Fruit fly (Drosophila melanogaster): ENCODE measurements around the gene Desi.

- no peak for TF ChIP-seq pan (optimal IDR thresholded peaks at IDR 0.05)
- TF ChIP-seq Dfd (GFP tag; optimal IDR thresholded peaks at IDR 0.05): no peak
- TF ChIP-seq lola (GFP tag; optimal IDR thresholded peaks at IDR 0.05): no peak
- no peak for TF ChIP-seq Sp1 (GFP tag; optimal IDR thresholded peaks at IDR 0.05)
- no peak for TF ChIP-seq rgr (GFP tag; optimal IDR thresholded peaks at IDR 0.05)
- TF ChIP-seq fru (GFP tag; optimal IDR thresholded peaks at IDR 0.05): no peak
- TF ChIP-seq h (GFP tag; optimal IDR thresholded peaks at IDR 0.05): no peak
- TF ChIP-seq Hr78 (GFP tag; optimal IDR thresholded peaks at IDR 0.05): no peak
- no peak for TF ChIP-seq ey (GFP tag; optimal IDR thresholded peaks at IDR 0.05)
- no peak for TF ChIP-seq Mio (GFP tag; optimal IDR thresholded peaks at IDR 0.05)
These were observed 2.1 kb upstream of the Desi start, which contains the start of the genes CG45076, CG45078 and fau for dm6 chr3R:10777274-10777673.

Measured in whole organism, wandering third instar larva.